Fruit fly (Drosophila melanogaster) whole organism, pupa: ENCODE results near the gene REG.

ENCODE experiments used
- CG10348 ChIP-seq: fragments of 200-800 bp; sonication (Bioruptor generic); IDR thresholded peaks from 2 replicates; pipeline ENCODE4 v1.3.6; 2022; ENCODE audit warnings: missing biosample characterization, missing genetic modification characterization
- CG12605 ChIP-seq: fragments of 200-800 bp; sonication (Bioruptor generic); IDR thresholded peaks from 2 replicates; pipeline ENCODE4 v1.3.6; 2022; ENCODE audit warnings: missing biosample characterization, missing genetic modification characterization
- CG13204 ChIP-seq: fragments of 200-800 bp; sonication (Bioruptor generic); optimal IDR thresholded peaks from 2 replicates; lab custom pipeline; 2018; ENCODE audit warnings: missing biosample characterization, mild to moderate bottlenecking, missing genetic modification characterization, moderate library complexity
- CG14655 ChIP-seq: fragments of 200-800 bp; sonication (Bioruptor generic); optimal IDR thresholded peaks from 3 replicates; lab custom pipeline; 2017; ENCODE audit warnings: mild to moderate bottlenecking, missing biosample characterization, missing genetic modification reagents, missing genetic modification characterization
- CG15710 ChIP-seq: fragments of 200-800 bp; sonication (Bioruptor generic); optimal IDR thresholded peaks from 2 replicates; lab custom pipeline; 2018; ENCODE audit warnings: missing biosample characterization, mild to moderate bottlenecking, missing genetic modification characterization, moderate library complexity
- CG17806 ChIP-seq: fragments of 200-800 bp; sonication (Bioruptor generic); optimal IDR thresholded peaks from 2 replicates; lab custom pipeline; 2018; ENCODE audit warnings: missing biosample characterization, mild to moderate bottlenecking, missing genetic modification characterization, moderate library complexity
- CG32121 ChIP-seq: fragments of 200-800 bp; sonication (Bioruptor generic); IDR thresholded peaks from 2 replicates; pipeline ENCODE4 v1.3.6; 2022; ENCODE audit warnings: missing biosample characterization, missing genetic modification characterization
- CG34367 ChIP-seq: fragments of 200-800 bp; sonication (Bioruptor generic); optimal IDR thresholded peaks from 2 replicates; lab custom pipeline; 2018; ENCODE audit warnings: missing biosample characterization, mild to moderate bottlenecking, missing genetic modification characterization
- CG4496 ChIP-seq: fragments of 200-800 bp; sonication (Bioruptor generic); IDR thresholded peaks from 3 replicates; pipeline ENCODE4 v1.3.6; 2022; ENCODE audit warnings: missing biosample characterization, missing genetic modification characterization
- CG8159 ChIP-seq: fragments of 200-800 bp; sonication (Bioruptor generic); optimal IDR thresholded peaks from 3 replicates; lab custom pipeline; 2018; ENCODE audit warnings: missing biosample characterization, mild to moderate bottlenecking, missing genetic modification characterization, moderate library complexity
- CG8301 ChIP-seq: fragments of 200-800 bp; sonication (Bioruptor generic); optimal IDR thresholded peaks from 2 replicates; lab custom pipeline; 2018; ENCODE audit warnings: missing biosample characterization, mild to moderate bottlenecking, missing genetic modification characterization
- CG9948 ChIP-seq: fragments of 200-800 bp; sonication (Bioruptor generic); optimal IDR thresholded peaks from 2 replicates; lab custom pipeline; 2018; ENCODE audit warnings: missing biosample characterization, mild to moderate bottlenecking, missing genetic modification characterization, moderate library complexity
- D1 ChIP-seq: fragments of 200-800 bp; sonication (Bioruptor generic); optimal IDR thresholded peaks from 2 replicates; lab custom pipeline; 2018; ENCODE audit warnings: missing biosample characterization, mild to moderate bottlenecking, missing genetic modification characterization, moderate library complexity
- EcR ChIP-seq: fragments of 200-800 bp; sonication (Bioruptor generic); optimal IDR thresholded peaks from 3 replicates; lab custom pipeline; 2019; ENCODE audit warnings: missing biosample characterization, missing genetic modification characterization, mild to moderate bottlenecking, moderate library complexity, missing genetic modification reagents
- Ets98B ChIP-seq: fragments of 200-800 bp; sonication (Bioruptor generic); IDR thresholded peaks from 2 replicates; pipeline ENCODE4 v1.3.6; 2022; ENCODE audit warnings: missing biosample characterization, missing genetic modification characterization
- Pif1A ChIP-seq: fragments of 200-800 bp; sonication (Bioruptor generic); optimal IDR thresholded peaks from 3 replicates; lab custom pipeline; 2016; ENCODE audit warnings: missing biosample characterization, missing genetic modification characterization
- Pif1B ChIP-seq: fragments of 200-800 bp; sonication (Bioruptor generic); optimal IDR thresholded peaks from 3 replicates; lab custom pipeline; 2016; ENCODE audit warnings: missing biosample characterization, missing genetic modification characterization
- Snoo ChIP-seq: fragments of 200-800 bp; sonication (Bioruptor generic); optimal IDR thresholded peaks from 3 replicates; lab custom pipeline; 2017; ENCODE audit warnings: missing biosample characterization, mild to moderate bottlenecking, missing genetic modification characterization, inconsistent platforms
- fd96Ca ChIP-seq: fragments of 200-800 bp; sonication (Bioruptor generic); IDR thresholded peaks from 3 replicates; pipeline ENCODE4 v1.3.6; 2022; ENCODE audit warnings: missing biosample characterization, missing genetic modification characterization
- gl ChIP-seq: fragments of 200-800 bp; sonication (Bioruptor generic); optimal IDR thresholded peaks from 2 replicates; lab custom pipeline; 2018; ENCODE audit warnings: missing biosample characterization, mild to moderate bottlenecking, missing genetic modification characterization
- rn ChIP-seq: fragments of 200-800 bp; sonication (Bioruptor generic); IDR thresholded peaks from 2 replicates; pipeline ENCODE4 v1.3.6; 2022; ENCODE audit warnings: missing biosample characterization, missing genetic modification characterization

The REG gene

dm6 chrX:13227505-13228207 lies 15.5 kb downstream of the REG start:
- TF ChIP-seq CG9948 (tag; lab: Kevin White, UChicago) = no peak
- no peak for TF ChIP-seq rn (GFP tag; lab: Robert Waterston, UW)
- no peak for TF ChIP-seq CG8301 (tag; lab: Kevin White, UChicago)
- no peak for TF ChIP-seq Ets98B
- TF ChIP-seq gl (tag; lab: Kevin White, UChicago) = no peak

DNA sequence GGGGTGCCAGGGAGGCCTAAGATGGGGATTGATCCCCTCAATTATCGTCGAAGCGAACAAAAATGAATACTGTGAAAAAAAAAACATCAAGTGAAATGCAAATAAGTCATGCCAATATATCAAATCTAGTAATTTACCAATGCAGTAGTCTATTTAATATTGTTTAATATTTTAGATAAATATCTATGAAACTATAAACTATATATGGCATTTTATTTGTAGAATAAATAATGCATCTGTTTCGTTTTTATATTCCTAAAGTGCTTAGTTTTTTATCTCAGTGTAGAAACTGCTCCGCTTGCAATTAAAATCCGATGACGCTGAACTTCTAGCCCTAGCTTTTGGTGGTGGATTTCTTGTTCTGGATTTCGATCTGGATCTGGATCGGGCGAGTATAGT lies 16.1 kb downstream of the REG start:
- TF ChIP-seq Pif1A (GFP tag; lab: Kevin White, UChicago) = no peak
- no peak for TF ChIP-seq CG32121 (GFP tag; lab: Robert Waterston, UW)
- no peak for TF ChIP-seq CG10348
- TF ChIP-seq CG4496 (GFP tag; lab: Robert Waterston, UW) = no peak
- no peak for TF ChIP-seq EcR (GFP tag; lab: Kevin White, UChicago)
- no peak for TF ChIP-seq CG9948 (tag; lab: Kevin White, UChicago)
- no peak for TF ChIP-seq CG15710 (tag; lab: Kevin White, UChicago)
- no peak for TF ChIP-seq rn (GFP tag; lab: Robert Waterston, UW)
- no peak for TF ChIP-seq CG8301 (tag; lab: Kevin White, UChicago)
- TF ChIP-seq CG34367 (tag; lab: Kevin White, UChicago) = no peak
- TF ChIP-seq CG13204 (GFP tag; lab: Kevin White, UChicago) = no peak

dm6 chrX:13229217-13229616 lies 17.1 kb downstream of the REG start:
- no peak for TF ChIP-seq D1 (tag; lab: Kevin White, UChicago)
- TF ChIP-seq CG12605 (GFP tag; lab: Robert Waterston, UW) = no peak
- no peak for TF ChIP-seq Snoo (tag; lab: Kevin White, UChicago)
- no peak for TF ChIP-seq EcR (GFP tag; lab: Kevin White, UChicago)
- TF ChIP-seq CG4496 (GFP tag; lab: Robert Waterston, UW) = no peak
- no peak for TF ChIP-seq CG8159 (tag; lab: Kevin White, UChicago)
- TF ChIP-seq CG15710 (tag; lab: Kevin White, UChicago) = no peak
- no peak for TF ChIP-seq Pif1B
- no peak for TF ChIP-seq gl (tag; lab: Kevin White, UChicago)
- no peak for TF ChIP-seq fd96Ca (GFP tag; lab: Robert Waterston, UW)
- TF ChIP-seq rn (GFP tag; lab: Robert Waterston, UW) = no peak
- no peak for TF ChIP-seq CG34367 (tag; lab: Kevin White, UChicago)

DNA sequence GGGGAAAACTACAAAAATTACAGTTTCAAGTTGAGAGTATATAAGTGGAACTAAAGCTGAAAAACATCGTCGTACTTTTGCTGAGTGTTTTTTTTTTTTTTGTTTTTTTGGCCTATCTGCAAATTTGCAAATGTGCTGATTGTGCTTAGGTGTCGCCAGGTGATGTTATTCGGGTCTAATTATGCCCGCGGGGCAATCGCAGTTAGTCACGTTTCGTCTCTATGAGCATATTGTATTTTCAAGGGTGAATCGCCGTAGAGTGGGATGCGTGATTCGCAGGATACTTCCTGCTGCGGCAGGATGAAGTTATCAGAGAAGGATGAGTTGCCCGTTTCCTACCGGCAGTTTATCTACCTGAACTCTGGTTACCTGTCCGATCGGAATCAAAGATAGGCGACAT lies 17.7 kb downstream of the REG start:
- TF ChIP-seq CG9948 (tag; lab: Kevin White, UChicago) (no peak), CG34367 (tag; lab: Kevin White, UChicago) (no peak), CG17806 (tag; lab: Kevin White, UChicago) (no peak), CG12605 (GFP tag; lab: Robert Waterston, UW) (no peak), CG15710 (tag; lab: Kevin White, UChicago) (no peak), rn (GFP tag; lab: Robert Waterston, UW) (no peak), fd96Ca (GFP tag; lab: Robert Waterston, UW) (no peak), CG32121 (GFP tag; lab: Robert Waterston, UW) (no peak), CG10348 (no peak), CG8301 (tag; lab: Kevin White, UChicago) (no peak), CG4496 (GFP tag; lab: Robert Waterston, UW) (no peak), Pif1B (no peak), Ets98B (no peak), CG13204 (GFP tag; lab: Kevin White, UChicago) (no peak), gl (tag; lab: Kevin White, UChicago) (no peak), CG14655 (GFP tag; lab: Kevin White, UChicago) (no peak)
- TF ChIP-seq, all 21 proteins: peak for 0

dm6 chrX:13230974-13231373 lies 18.8 kb downstream of the REG start:
- TF ChIP-seq CG8159 (tag; lab: Kevin White, UChicago) = no peak
- no peak for TF ChIP-seq CG4496 (GFP tag; lab: Robert Waterston, UW)
- TF ChIP-seq Pif1A (GFP tag; lab: Kevin White, UChicago) = no peak
- TF ChIP-seq CG32121 (GFP tag; lab: Robert Waterston, UW) = no peak
- no peak for TF ChIP-seq CG14655 (GFP tag; lab: Kevin White, UChicago)
- no peak for TF ChIP-seq rn (GFP tag; lab: Robert Waterston, UW)
- no peak for TF ChIP-seq CG10348
- no peak for TF ChIP-seq fd96Ca (GFP tag; lab: Robert Waterston, UW)
- no peak for TF ChIP-seq Snoo (tag; lab: Kevin White, UChicago)
- TF ChIP-seq CG15710 (tag; lab: Kevin White, UChicago) = no peak
- TF ChIP-seq CG9948 (tag; lab: Kevin White, UChicago) = no peak
- TF ChIP-seq CG17806 (tag; lab: Kevin White, UChicago) = no peak
- no peak for TF ChIP-seq CG13204 (GFP tag; lab: Kevin White, UChicago)
- TF ChIP-seq, all 21 proteins: peak for 0
